Fruit fly (Drosophila melanogaster) whole organism, prepupa: ENCODE data around the gene Rala.

ENCODE experiments used
- Blimp-1 ChIP-seq: fragments of 200-800 bp; sonication (Bioruptor generic); optimal IDR thresholded peaks from 3 replicates; lab custom pipeline; 2017; ENCODE audit warnings: missing biosample characterization, missing genetic modification characterization, mild to moderate bottlenecking, moderate library complexity, missing genetic modification reagents
- CG10631 ChIP-seq: fragments of 200-800 bp; sonication (Bioruptor generic); optimal IDR thresholded peaks from 2 replicates; lab custom pipeline; 2016; ENCODE audit warnings: missing biosample characterization, missing genetic modification characterization
- CG10669 ChIP-seq: fragments of 200-800 bp; sonication (Bioruptor generic); optimal IDR thresholded peaks from 3 replicates; lab custom pipeline; 2018; ENCODE audit warnings: missing biosample characterization, mild to moderate bottlenecking, missing genetic modification characterization, moderate library complexity
- CG11294 ChIP-seq: fragments of 200-800 bp; sonication (Bioruptor generic); IDR thresholded peaks from 2 replicates; pipeline ENCODE4 v1.3.6; 2022; ENCODE audit warnings: missing biosample characterization, missing genetic modification characterization
- CG11762 ChIP-seq: fragments of 200-800 bp; sonication (Bioruptor generic); optimal IDR thresholded peaks from 3 replicates; lab custom pipeline; 2016; ENCODE audit warnings: missing biosample characterization, missing genetic modification characterization; ENCODE audit not compliant: insufficient read depth
- CG11902 ChIP-seq: fragments of 200-800 bp; sonication (Bioruptor generic); optimal IDR thresholded peaks from 3 replicates; lab custom pipeline; 2016; ENCODE audit warnings: missing biosample characterization, missing genetic modification characterization
- CG1621 ChIP-seq: fragments of 200-800 bp; sonication (Bioruptor generic); optimal IDR thresholded peaks from 3 replicates; lab custom pipeline; 2018; ENCODE audit warnings: missing biosample characterization, mild to moderate bottlenecking, missing genetic modification characterization
- CG16779 ChIP-seq: fragments of 200-800 bp; sonication (Bioruptor generic); optimal IDR thresholded peaks from 3 replicates; lab custom pipeline; 2017; ENCODE audit warnings: missing biosample characterization, mild to moderate bottlenecking, missing genetic modification characterization
- CG3032 ChIP-seq: fragments of 200-800 bp; optimal IDR thresholded peaks from 2 replicates; lab custom pipeline; 2019; ENCODE audit warnings: missing biosample characterization, mild to moderate bottlenecking, missing genetic modification characterization, moderate library complexity
- CG31627 ChIP-seq: fragments of 200-800 bp; sonication (Bioruptor generic); optimal IDR thresholded peaks from 3 replicates; lab custom pipeline; 2016; ENCODE audit warnings: missing biosample characterization, missing genetic modification characterization
- CG32006 ChIP-seq: fragments of 200-800 bp; sonication (Bioruptor generic); optimal IDR thresholded peaks from 3 replicates; lab custom pipeline; 2017; ENCODE audit warnings: missing biosample characterization, mild to moderate bottlenecking, missing genetic modification characterization
- CG34406 ChIP-seq: fragments of 200-800 bp; sonication (Bioruptor generic); optimal IDR thresholded peaks from 3 replicates; lab custom pipeline; 2016; ENCODE audit warnings: missing biosample characterization, missing genetic modification characterization
- CG3919 ChIP-seq: fragments of 200-800 bp; sonication (Bioruptor generic); optimal IDR thresholded peaks from 3 replicates; lab custom pipeline; 2016; ENCODE audit warnings: missing biosample characterization, missing genetic modification characterization
- CG6163 ChIP-seq: fragments of 200-800 bp; sonication (Bioruptor generic); IDR thresholded peaks from 3 replicates; pipeline ENCODE4 v1.3.6; 2022; ENCODE audit warnings: missing biosample characterization, missing genetic modification characterization
- CG6276 ChIP-seq: fragments of 200-800 bp; sonication (Bioruptor generic); optimal IDR thresholded peaks from 2 replicates; lab custom pipeline; 2017; ENCODE audit warnings: missing biosample characterization, mild to moderate bottlenecking, missing genetic modification characterization
- CG6792 ChIP-seq: fragments of 200-800 bp; sonication (Bioruptor generic); optimal IDR thresholded peaks from 3 replicates; lab custom pipeline; 2016; ENCODE audit warnings: missing biosample characterization, missing genetic modification characterization
- CG6808 ChIP-seq: fragments of 200-800 bp; sonication (Bioruptor generic); optimal IDR thresholded peaks from 3 replicates; lab custom pipeline; 2017; ENCODE audit warnings: missing biosample characterization, missing genetic modification characterization, mild to moderate bottlenecking, moderate library complexity, missing genetic modification reagents
- CG6854 ChIP-seq: fragments of 200-800 bp; sonication (Bioruptor generic); optimal IDR thresholded peaks from 2 replicates; lab custom pipeline; 2017; ENCODE audit warnings: missing biosample characterization, mild to moderate bottlenecking, missing genetic modification characterization
- CG7368 ChIP-seq: fragments of 200-800 bp; sonication (Bioruptor generic); optimal IDR thresholded peaks from 3 replicates; lab custom pipeline; 2016; ENCODE audit warnings: missing biosample characterization, missing genetic modification characterization
- CG8119 ChIP-seq: fragments of 200-800 bp; sonication (Bioruptor generic); IDR thresholded peaks from 3 replicates; pipeline ENCODE4 v1.3.6; 2022; ENCODE audit warnings: missing biosample characterization, missing genetic modification characterization
- CG8319 ChIP-seq: fragments of 200-800 bp; sonication (Bioruptor generic); optimal IDR thresholded peaks from 3 replicates; lab custom pipeline; 2016; ENCODE audit warnings: missing biosample characterization, missing genetic modification characterization
- CG9139 ChIP-seq: fragments of 200-800 bp; sonication (Bioruptor generic); optimal IDR thresholded peaks from 3 replicates; lab custom pipeline; 2017; ENCODE audit warnings: missing biosample characterization, mild to moderate bottlenecking, missing genetic modification characterization
- Eip75B ChIP-seq: fragments of 200-800 bp; sonication (Bioruptor generic); optimal IDR thresholded peaks from 3 replicates; lab custom pipeline; 2016; ENCODE audit warnings: missing biosample characterization, missing genetic modification characterization
- Eip78C ChIP-seq: fragments of 200-800 bp; sonication (Bioruptor generic); peaks from one replicate; lab custom pipeline; 2016; ENCODE audit warnings: missing biosample characterization, missing genetic modification characterization
- Ets21C ChIP-seq: fragments of 200-800 bp; sonication (Bioruptor generic); optimal IDR thresholded peaks from 3 replicates; lab custom pipeline; 2016; ENCODE audit warnings: missing biosample characterization, missing genetic modification characterization
- Ets96B ChIP-seq: fragments of 200-800 bp; optimal IDR thresholded peaks from 2 replicates; lab custom pipeline; 2019; ENCODE audit warnings: missing biosample characterization, mild to moderate bottlenecking, missing genetic modification characterization, moderate library complexity
- Gug ChIP-seq: fragments of 200-800 bp; sonication (Bioruptor generic); IDR thresholded peaks from 2 replicates; pipeline ENCODE4 v1.3.6; 2022; ENCODE audit warnings: missing biosample characterization, missing genetic modification characterization
- Hr38 ChIP-seq: sonication (Bioruptor generic); optimal IDR thresholded peaks from 2 replicates; lab custom pipeline; 2016; ENCODE audit warnings: missing biosample characterization, missing genetic modification characterization
- Hr39 ChIP-seq: fragments of 200-800 bp; sonication (Bioruptor generic); optimal IDR thresholded peaks from 2 replicates; lab custom pipeline; 2016; ENCODE audit warnings: missing biosample characterization, missing genetic modification characterization
- Lpt ChIP-seq: fragments of 200-800 bp; sonication (Bioruptor generic); optimal IDR thresholded peaks from 3 replicates; lab custom pipeline; 2016; ENCODE audit warnings: missing biosample characterization, missing genetic modification characterization
- OdsH ChIP-seq: fragments of 200-800 bp; sonication (Bioruptor generic); optimal IDR thresholded peaks from 3 replicates; lab custom pipeline; 2016; ENCODE audit warnings: missing biosample characterization, missing genetic modification characterization
- Sox102F ChIP-seq: fragments of 200-800 bp; sonication (Bioruptor generic); optimal IDR thresholded peaks from 2 replicates; lab custom pipeline; 2016; ENCODE audit warnings: missing biosample characterization, mild to moderate bottlenecking, missing genetic modification characterization
- Sox14 ChIP-seq: fragments of 200-800 bp; sonication (Bioruptor generic); optimal IDR thresholded peaks from 3 replicates; lab custom pipeline; 2016; ENCODE audit warnings: missing biosample characterization, missing genetic modification characterization
- cyc ChIP-seq: fragments of 200-800 bp; sonication (Bioruptor generic); optimal IDR thresholded peaks from 3 replicates; lab custom pipeline; 2016; ENCODE audit warnings: missing biosample characterization, missing genetic modification characterization
- dac ChIP-seq: fragments of 200-800 bp; sonication (Bioruptor generic); optimal IDR thresholded peaks from 2 replicates; lab custom pipeline; 2017; ENCODE audit warnings: missing biosample characterization, mild to moderate bottlenecking, missing genetic modification characterization
- dsx ChIP-seq: fragments of 200-800 bp; optimal IDR thresholded peaks from 3 replicates; lab custom pipeline; 2019; ENCODE audit warnings: missing biosample characterization, mild to moderate bottlenecking, missing genetic modification characterization, moderate library complexity; ENCODE audit not compliant: poor library complexity, severe bottlenecking
- eg ChIP-seq: fragments of 200-800 bp; sonication (Bioruptor generic); IDR thresholded peaks from 3 replicates; pipeline ENCODE4 v1.3.6; 2022; ENCODE audit warnings: missing biosample characterization, missing genetic modification characterization
- fd59A ChIP-seq: fragments of 200-800 bp; sonication (Bioruptor generic); optimal IDR thresholded peaks from 2 replicates; lab custom pipeline; 2017; ENCODE audit warnings: missing biosample characterization, mild to moderate bottlenecking, missing genetic modification characterization, missing genetic modification reagents
- fd85E ChIP-seq: fragments of 200-800 bp; sonication (Bioruptor generic); optimal IDR thresholded peaks from 3 replicates; lab custom pipeline; 2016; ENCODE audit warnings: missing biosample characterization, missing genetic modification characterization
- fkh ChIP-seq: fragments of 200-800 bp; sonication (Bioruptor generic); optimal IDR thresholded peaks from 3 replicates; lab custom pipeline; 2017; ENCODE audit warnings: missing biosample characterization, mild to moderate bottlenecking, missing genetic modification characterization, moderate library complexity
- net ChIP-seq: fragments of 200-800 bp; sonication (Bioruptor generic); optimal IDR thresholded peaks from 3 replicates; lab custom pipeline; 2016; ENCODE audit warnings: missing biosample characterization, missing genetic modification characterization
- pdm3 ChIP-seq: fragments of 200-800 bp; sonication (Bioruptor generic); optimal IDR thresholded peaks from 3 replicates; lab custom pipeline; 2016; ENCODE audit warnings: missing biosample characterization, missing genetic modification characterization
- ss ChIP-seq, 2 experiments: fragments of 200-800 bp; sonication (Bioruptor generic); optimal IDR thresholded peaks; 2 replicates in 1 of 2; 3 replicates in 1 of 2; lab custom pipeline; 2017 to 2018; ENCODE audit warnings: mild to moderate bottlenecking in 2 of 2, missing biosample characterization in 2 of 2, missing genetic modification characterization in 2 of 2, moderate library complexity in 1 of 2
- svp ChIP-seq: fragments of 200-800 bp; sonication (Bioruptor generic); peaks from one replicate; lab custom pipeline; 2016; ENCODE audit warnings: missing biosample characterization, missing genetic modification characterization
- topi ChIP-seq: fragments of 200-800 bp; sonication (Bioruptor generic); optimal IDR thresholded peaks from 3 replicates; lab custom pipeline; 2016; ENCODE audit warnings: missing biosample characterization, missing genetic modification characterization
- vri ChIP-seq: fragments of 200-800 bp; sonication (Bioruptor generic); optimal IDR thresholded peaks from 3 replicates; lab custom pipeline; 2016; ENCODE audit warnings: missing biosample characterization, mild to moderate bottlenecking, missing genetic modification characterization

Gene Rala

DNA sequence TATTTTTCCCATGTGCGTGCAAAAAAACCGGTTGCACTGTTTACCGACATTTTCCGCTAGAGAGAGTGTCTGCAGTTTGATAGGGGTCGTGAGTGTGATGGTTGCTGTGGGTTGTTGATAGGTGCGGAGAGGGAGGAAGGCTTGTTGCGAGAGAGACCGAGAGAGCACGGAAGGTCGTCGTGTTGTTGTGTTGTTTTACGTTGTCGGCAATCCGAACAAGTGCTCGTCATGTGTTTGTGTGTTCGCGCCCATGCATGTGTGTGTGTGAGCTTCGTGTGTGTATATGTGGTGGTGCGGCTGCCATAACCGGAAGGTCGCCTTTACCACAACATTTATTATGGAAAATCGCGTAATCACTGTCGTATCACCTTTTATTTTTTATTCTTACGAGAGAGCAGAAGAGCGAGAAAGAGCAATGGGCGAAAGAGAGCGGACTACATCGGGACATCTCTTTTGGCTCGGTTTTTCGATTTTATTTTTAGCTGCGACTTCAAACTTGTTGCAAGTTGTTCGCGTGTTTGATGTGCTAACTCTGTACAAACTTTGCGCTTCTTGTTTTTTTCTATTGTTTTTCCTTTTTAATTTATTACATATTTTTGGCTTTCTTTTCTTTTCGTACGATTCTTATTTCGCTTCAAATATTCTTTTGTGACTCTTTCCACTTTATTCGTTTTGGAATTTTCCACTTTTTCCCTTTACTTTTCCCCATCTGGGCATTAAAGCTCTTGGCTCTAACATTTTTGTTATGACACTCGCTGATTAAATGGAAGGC lies 25.2 kb upstream of the Rala start (continued):
- TF ChIP-seq CG3032 (tag; lab: Kevin White, UChicago) (no peak), CG10669 (no peak), topi (GFP tag; lab: Kevin White, UChicago) (no peak), CG10631 (GFP tag; lab: Kevin White, UChicago) (no peak), pdm3 (GFP tag; lab: Kevin White, UChicago) (no peak), fd59A (GFP tag; lab: Kevin White, UChicago) (no peak), CG8319 (no peak), CG31627 (GFP tag; lab: Kevin White, UChicago) (no peak), CG11762 (no peak), fkh (GFP tag; lab: Kevin White, UChicago) (peak; percentile 81), CG6792 (GFP tag; lab: Kevin White, UChicago) (no peak), Eip75B (GFP tag; lab: Kevin White, UChicago) (no peak), svp (GFP tag; lab: Kevin White, UChicago) (peak; percentile 98), dac (GFP tag; lab: Kevin White, UChicago) (no peak), ss (GFP tag; optimal IDR thresholded peaks at IDR 0.05; lab: Kevin White, UChicago) (peak; percentile 21 to 73), CG8119 (GFP tag; lab: Robert Waterston, UW) (peak; percentile 24), Blimp-1 (GFP tag; lab: Kevin White, UChicago) (no peak), Gug (GFP tag; lab: Robert Waterston, UW) (no peak), CG16779 (no peak), Eip78C (GFP tag; lab: Kevin White, UChicago) (no peak), vri (GFP tag; lab: Kevin White, UChicago) (peak; percentile 98), CG7368 (GFP tag; lab: Kevin White, UChicago) (no peak), CG32006 (GFP tag; lab: Kevin White, UChicago) (no peak), Hr38 (GFP tag; lab: Kevin White, UChicago) (no peak), CG6163 (GFP tag; lab: Robert Waterston, UW) (peak; percentile 55; the same call in 2 of the 3 replicates), CG6854 (peak; percentile 9), Ets21C (GFP tag; lab: Kevin White, UChicago) (no peak), CG6276 (GFP tag; lab: Kevin White, UChicago) (no peak), fd85E (GFP tag; lab: Kevin White, UChicago) (no peak), cyc (GFP tag; lab: Kevin White, UChicago) (no peak), OdsH (GFP tag; lab: Kevin White, UChicago) (no peak), dsx (peak; percentile 44), Hr39 (no peak)

DNA sequence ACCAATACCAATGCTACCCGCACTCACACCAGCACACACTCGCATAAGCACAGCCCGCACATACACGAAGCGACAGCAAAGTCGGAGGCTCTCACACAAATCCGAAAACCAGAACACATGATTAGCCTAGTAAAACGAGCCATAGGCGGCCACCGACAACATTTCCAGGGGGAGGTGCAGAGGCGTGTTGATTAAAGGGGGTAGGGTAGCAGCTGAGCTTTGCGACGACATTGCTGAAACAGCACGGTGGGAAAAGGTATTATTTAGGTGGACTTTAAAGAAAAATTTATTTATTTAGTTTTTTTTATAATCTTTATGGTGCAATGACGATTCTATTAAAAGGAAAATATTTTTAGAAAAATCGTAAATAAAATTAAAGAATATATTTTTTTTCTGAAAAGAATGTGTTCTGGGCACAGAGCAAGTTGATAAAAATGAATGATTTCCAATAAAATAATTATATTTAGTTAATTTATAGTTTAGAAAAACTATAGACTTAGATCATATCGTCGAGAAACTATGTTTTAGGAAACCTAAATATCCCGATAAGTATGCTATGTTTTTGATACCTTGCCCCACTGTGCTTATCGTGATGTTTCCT lies 24.6 kb upstream of the Rala start:
- TF ChIP-seq CG6276 (GFP tag; lab: Kevin White, UChicago) (peak; percentile 82), fkh (GFP tag; lab: Kevin White, UChicago) (no peak), CG32006 (GFP tag; lab: Kevin White, UChicago) (peak; percentile 92), CG10669 (peak; percentile 69), eg (GFP tag; lab: Robert Waterston, UW) (peak; percentile 59; the same call in 2 of the 3 replicates), CG11902 (GFP tag; lab: Kevin White, UChicago) (peak; percentile 68), CG6163 (GFP tag; lab: Robert Waterston, UW) (peak; percentile 4), Hr38 (GFP tag; lab: Kevin White, UChicago) (no peak), topi (GFP tag; lab: Kevin White, UChicago) (peak; percentile 50), Blimp-1 (GFP tag; lab: Kevin White, UChicago) (peak; percentile 53), CG16779 (peak; percentile 41), fd59A (GFP tag; lab: Kevin White, UChicago) (no peak), fd85E (GFP tag; lab: Kevin White, UChicago) (no peak), Lpt (GFP tag; lab: Kevin White, UChicago) (no peak), CG6808 (peak; percentile 43), Sox102F (GFP tag; lab: Kevin White, UChicago) (peak; percentile 55), Ets96B (tag; lab: Kevin White, UChicago) (peak; percentile 83), CG3919 (GFP tag; lab: Kevin White, UChicago) (peak; percentile 74), Gug (GFP tag; lab: Robert Waterston, UW) (peak; percentile 66), vri (GFP tag; lab: Kevin White, UChicago) (no peak), CG8119 (GFP tag; lab: Robert Waterston, UW) (peak; percentile 81), cyc (GFP tag; lab: Kevin White, UChicago) (peak; percentile 60), ss (GFP tag; optimal IDR thresholded peaks at IDR 0.05; lab: Kevin White, UChicago) (peak in 1 of 2 experiments; percentile 85), CG34406 (GFP tag; lab: Kevin White, UChicago) (peak; percentile 87), CG9139 (peak; percentile 78), CG1621 (no peak), Sox14 (GFP tag; lab: Kevin White, UChicago) (no peak), CG11294 (peak; percentile 67; the same call in 1 of the 2 replicates), pdm3 (GFP tag; lab: Kevin White, UChicago) (peak; percentile 53), net (peak; percentile 69)
